Worm (Caenorhabditis elegans) whole organism, midembryonic: ENCODE measurements around the gene coq-6.

Source experiments
- cog-1 ChIP-seq: sonication (generic microtip); optimal IDR thresholded peaks from 2 replicates; lab custom pipeline; 2016; ENCODE audit warnings: missing genetic modification characterization, missing compliant biosample characterization
- flt-1 ChIP-seq: fragments of 200-800 bp; sonication (Bioruptor generic); IDR thresholded peaks from 2 replicates; pipeline ENCODE4 v1.3.6; 2022; ENCODE audit warnings: missing genetic modification characterization, missing compliant biosample characterization
- med-1 ChIP-seq: sonication (generic microtip); optimal IDR thresholded peaks from 2 replicates; lab custom pipeline; 2017; ENCODE audit warnings: missing genetic modification characterization, mild to moderate bottlenecking, missing compliant biosample characterization, antibody characterized with exemption, missing genetic modification reagents; ENCODE audit not compliant: insufficient read depth
- ref-1 ChIP-seq: fragments of 200-800 bp; sonication (Bioruptor generic); conservative IDR thresholded peaks from 2 replicates; pipeline ENCODE4 v1.3.6; 2022; ENCODE audit warnings: missing genetic modification reagents, missing genetic modification characterization, missing compliant biosample characterization

ce11 chrV:9318046-9318445 is 18.5 kb upstream of the coq-6 start, which contains the start of gene kvs-3:
- TF ChIP-seq cog-1 (tag; lab: Kevin White, UChicago) (no peak), med-1 (GFP tag; lab: Kevin White, UChicago) (peak; percentile 26), ref-1 (0 out of 2 replicates have a peak, but pooled peaks have one; percentile 15), flt-1 (no peak)
